Worm (Caenorhabditis elegans) whole organism, L2 larva: ENCODE data around the gene C08B6.6.

Experiments
- C34F6.9 ChIP-seq: fragments of 150-350 bp; optimal IDR thresholded peaks from 2 replicates; lab custom pipeline; 2014; ENCODE audit warnings: missing biosample characterization, missing genetic modification characterization
- R02D3.7 ChIP-seq: fragments of 150-350 bp; optimal IDR thresholded peaks from 2 replicates; lab custom pipeline; 2014; ENCODE audit warnings: missing biosample characterization, missing genetic modification characterization
- ZK546.5 ChIP-seq: sonication (generic microtip); optimal IDR thresholded peaks from 2 replicates; lab custom pipeline; 2017; ENCODE audit warnings: missing biosample characterization, missing genetic modification characterization
- alr-1 ChIP-seq: fragments of 150-350 bp; optimal IDR thresholded peaks from 2 replicates; lab custom pipeline; 2014; ENCODE audit warnings: missing biosample characterization, missing genetic modification characterization
- ama-1 ChIP-seq: fragments of 150-350 bp; optimal IDR thresholded peaks from 2 replicates; lab custom pipeline; 2018; ENCODE audit warnings: inconsistent platforms
- blmp-1 ChIP-seq: sonication (generic microtip); optimal IDR thresholded peaks from 2 replicates; lab custom pipeline; 2017; ENCODE audit warnings: missing genetic modification characterization, mild to moderate bottlenecking, missing compliant biosample characterization, antibody characterized with exemption, moderate library complexity; ENCODE audit not compliant: insufficient read depth
- ceh-16 ChIP-seq: fragments of 150-350 bp; optimal IDR thresholded peaks from 2 replicates; lab custom pipeline; 2014; ENCODE audit warnings: missing biosample characterization, missing genetic modification characterization
- crh-2 ChIP-seq: sonication (generic microtip); optimal IDR thresholded peaks from 2 replicates; lab custom pipeline; 2017; ENCODE audit warnings: missing biosample characterization, missing genetic modification characterization
- dmd-4 ChIP-seq: sonication (generic microtip); optimal IDR thresholded peaks from 2 replicates; lab custom pipeline; 2017; ENCODE audit warnings: missing biosample characterization, missing genetic modification characterization
- egl-27 ChIP-seq: sonication (generic microtip); optimal IDR thresholded peaks from 3 replicates; lab custom pipeline; 2017; ENCODE audit warnings: missing biosample characterization, missing genetic modification reagents, missing genetic modification characterization
- elt-1 ChIP-seq: fragments of 150-350 bp; optimal IDR thresholded peaks from 2 replicates; lab custom pipeline; 2014; ENCODE audit warnings: missing biosample characterization, missing genetic modification characterization
- elt-3 ChIP-seq: sonication (generic microtip); optimal IDR thresholded peaks from 2 replicates; lab custom pipeline; 2017; ENCODE audit warnings: missing biosample characterization, missing genetic modification characterization
- fos-1 ChIP-seq: fragments of 150-350 bp; optimal IDR thresholded peaks from 2 replicates; lab custom pipeline; 2014; ENCODE audit warnings: missing biosample characterization, missing genetic modification characterization
- lin-11 ChIP-seq: fragments of 150-350 bp; sonication (generic microtip); optimal IDR thresholded peaks from 2 replicates; lab custom pipeline; 2014; ENCODE audit warnings: missing biosample characterization, missing genetic modification characterization, inconsistent platforms, mixed read lengths
- lin-13 ChIP-seq: fragments of 150-350 bp; optimal IDR thresholded peaks from 2 replicates; lab custom pipeline; 2014; ENCODE audit warnings: missing biosample characterization, missing genetic modification reagents, missing genetic modification characterization
- lin-39 ChIP-seq: fragments of 150-350 bp; optimal IDR thresholded peaks from 2 replicates; lab custom pipeline; 2014; ENCODE audit warnings: missing biosample characterization, missing genetic modification reagents, missing genetic modification characterization
- lsy-2 ChIP-seq, 2 experiments: fragments of 150-350 bp in 1 of 2; sonication (generic microtip) in 1 of 2; optimal IDR thresholded peaks; 2 replicates each; lab custom pipeline; 2014 to 2017; ENCODE audit warnings: missing biosample characterization in 2 of 2, missing genetic modification characterization in 2 of 2
- mab-5 ChIP-seq: fragments of 150-350 bp; optimal IDR thresholded peaks from 2 replicates; lab custom pipeline; 2014; ENCODE audit warnings: missing biosample characterization, missing genetic modification characterization
- nhr-10 ChIP-seq: sonication (generic microtip); optimal IDR thresholded peaks from 2 replicates; lab custom pipeline; 2017; ENCODE audit warnings: missing biosample characterization, missing genetic modification characterization
- nhr-129 ChIP-seq: fragments of 150-350 bp; optimal IDR thresholded peaks from 2 replicates; lab custom pipeline; 2014; ENCODE audit warnings: missing biosample characterization, missing genetic modification characterization
- nhr-21 ChIP-seq: fragments of 150-350 bp; optimal IDR thresholded peaks from 2 replicates; lab custom pipeline; 2014; ENCODE audit warnings: missing biosample characterization, missing genetic modification characterization
- nhr-237 ChIP-seq: fragments of 150-350 bp; optimal IDR thresholded peaks from 2 replicates; lab custom pipeline; 2014; ENCODE audit warnings: missing biosample characterization, missing genetic modification characterization
- nhr-6 ChIP-seq: fragments of 150-350 bp; optimal IDR thresholded peaks from 2 replicates; lab custom pipeline; 2014; ENCODE audit warnings: missing biosample characterization, missing genetic modification characterization
- nhr-77 ChIP-seq: fragments of 150-350 bp; optimal IDR thresholded peaks from 2 replicates; lab custom pipeline; 2014; ENCODE audit warnings: missing biosample characterization, missing genetic modification characterization
- sem-4 ChIP-seq: fragments of 150-350 bp; optimal IDR thresholded peaks from 2 replicates; lab custom pipeline; 2014; ENCODE audit warnings: missing biosample characterization, missing genetic modification reagents, missing genetic modification characterization
- sma-3 ChIP-seq: sonication (generic microtip); optimal IDR thresholded peaks from 2 replicates; lab custom pipeline; 2016; ENCODE audit warnings: missing genetic modification reagents, missing genetic modification characterization, missing compliant biosample characterization
- snpc-4 ChIP-seq: fragments of 150-350 bp; optimal IDR thresholded peaks from 2 replicates; lab custom pipeline; 2014; ENCODE audit warnings: missing biosample characterization, missing genetic modification characterization
- unc-39 ChIP-seq: fragments of 150-350 bp; optimal IDR thresholded peaks from 2 replicates; lab custom pipeline; 2014; ENCODE audit warnings: missing biosample characterization, missing genetic modification characterization
- unc-55 ChIP-seq: fragments of 150-350 bp; sonication (generic microtip); optimal IDR thresholded peaks from 3 replicates; lab custom pipeline; 2014; ENCODE audit warnings: missing biosample characterization, missing genetic modification reagents, missing genetic modification characterization
- unc-62 ChIP-seq: fragments of 150-350 bp; optimal IDR thresholded peaks from 2 replicates; lab custom pipeline; 2014; ENCODE audit warnings: missing biosample characterization, missing genetic modification reagents, missing genetic modification characterization
- zag-1 ChIP-seq: fragments of 150-350 bp; optimal IDR thresholded peaks from 2 replicates; lab custom pipeline; 2014; ENCODE audit warnings: missing biosample characterization, missing genetic modification characterization
- ztf-1 ChIP-seq: fragments of 200-800 bp; sonication (Bioruptor generic); conservative IDR thresholded peaks from 2 replicates; pipeline ENCODE4 v1.3.6; 2022; ENCODE audit warnings: missing genetic modification characterization, missing compliant biosample characterization
- ztf-4 ChIP-seq: fragments of 150-350 bp; optimal IDR thresholded peaks from 2 replicates; lab custom pipeline; 2014; ENCODE audit warnings: missing biosample characterization, missing genetic modification characterization

Gene C08B6.6

ce11 chrV:10117465-10117864 lies 6.0 kb upstream of the C08B6.6 start, which contains the start of gene C08B6.5:
TSS of gene C08B6.5 (plus strand) at chrV:10117765.
- TF ChIP-seq unc-39 (tag; lab: Kevin White, UChicago) (no peak), elt-3 (tag; lab: Kevin White, UChicago) (no peak), dmd-4 (tag; lab: Kevin White, UChicago) (no peak), ZK546.5 (tag; lab: Kevin White, UChicago) (no peak), ama-1 (lab: Kevin White, UChicago) (no peak), ceh-16 (no peak)

ce11 chrV:10120898-10121297 lies 2.5 kb upstream of the C08B6.6 start, which contains the start of gene srxa-18:
TSS of gene srxa-18 (minus strand) at chrV:10120997.
- no peak for TF ChIP-seq alr-1

- TF ChIP-seq sma-3 (no peak), nhr-237 (tag; lab: Kevin White, UChicago) (no peak), crh-2 (tag; lab: Kevin White, UChicago) (no peak), unc-55 (GFP tag; lab: Kevin White, UChicago) (no peak), nhr-21 (no peak), blmp-1 (tag; lab: Kevin White, UChicago) (no peak), R02D3.7 (no peak), lin-11 (no peak), ZK546.5 (tag; lab: Kevin White, UChicago) (no peak), C34F6.9 (tag; lab: Kevin White, UChicago) (no peak), elt-1 (tag; lab: Kevin White, UChicago) (no peak), unc-62 (GFP tag; lab: Kevin White, UChicago) (no peak), nhr-77 (no peak), lin-39 (tag; lab: Kevin White, UChicago) (no peak), fos-1 (tag; lab: Kevin White, UChicago) (no peak), snpc-4 (tag; lab: Kevin White, UChicago) (no peak), ztf-4 (no peak), mab-5 (no peak), ztf-1 (no peak)
Measured at ce11 chrV:10122670-10123069, 754 bp upstream of the C08B6.6 start, which contains the start of gene srxa-19. TSS of gene srxa-19 (minus strand) at chrV:10122770.

DNA sequence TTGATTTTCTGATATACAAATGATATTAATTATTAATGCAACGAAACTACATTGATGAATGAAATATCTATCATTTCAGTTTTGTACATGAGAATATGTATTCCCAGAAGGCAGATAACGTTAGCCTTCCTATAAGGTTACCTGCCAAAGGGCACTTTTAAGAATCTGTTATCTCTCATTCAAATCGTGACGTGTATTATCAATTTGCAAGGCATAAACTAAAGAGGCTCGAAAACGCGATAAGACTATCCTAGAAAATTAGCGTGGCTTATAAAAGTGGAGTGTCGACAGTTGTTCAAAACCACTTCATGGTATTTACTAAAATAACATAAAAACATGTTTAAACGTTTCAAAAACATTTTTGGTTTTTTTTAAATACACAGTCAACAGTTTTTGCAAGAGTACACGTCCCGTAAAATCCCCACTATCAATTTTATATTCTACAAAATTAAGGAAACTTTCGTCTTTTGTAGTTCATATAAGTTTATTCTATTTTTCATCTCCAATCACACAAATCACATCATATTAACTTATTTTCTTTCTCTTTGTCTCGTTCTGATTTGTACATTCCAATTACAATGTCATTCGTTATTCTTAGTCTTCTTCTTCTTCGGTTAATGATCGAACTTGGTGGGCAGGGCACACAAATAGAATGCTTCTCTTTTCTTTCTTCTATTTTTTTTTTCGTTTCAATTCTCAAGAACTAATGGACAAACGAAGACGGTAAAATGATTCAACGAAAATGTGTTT lies 1.6 kb downstream of the C08B6.6 start, which contains the start of gene C08B6.10:
C08B6.10 (plus strand) TSS at position 700 of the 750 bp plus-strand sequence.
- TF ChIP-seq fos-1 (tag; lab: Kevin White, UChicago) (peak; percentile 20), nhr-10 (no peak)
- TF ChIP-seq, all 48 proteins: peak for 1

ce11 chrV:10130195-10130594 lies 6.8 kb downstream of the C08B6.6 start, which contains the start of gene aos-1:
TSS of gene aos-1 (minus strand) at chrV:10130295.
- TF ChIP-seq nhr-6 (tag; lab: Kevin White, UChicago) (no peak), sem-4 (no peak), mab-5 (no peak), nhr-129 (no peak), lin-13 (GFP tag; lab: Kevin White, UChicago) (no peak), lin-11 (no peak), elt-1 (tag; lab: Kevin White, UChicago) (no peak), lsy-2 (tag; optimal IDR thresholded peaks at IDR 0.05; lab: Kevin White, UChicago) (no peak)

ce11 chrV:10133277-10133676 lies 9.9 kb downstream of the C08B6.6 start:
- TF ChIP-seq mab-5 = no peak
- TF ChIP-seq egl-27 (tag; lab: Kevin White, UChicago) = no peak
- no peak for TF ChIP-seq sem-4
- no peak for TF ChIP-seq zag-1
- TF ChIP-seq lsy-2 (tag; optimal IDR thresholded peaks at IDR 0.05; lab: Kevin White, UChicago) = no peak
- TF ChIP-seq ZK546.5 (tag; lab: Kevin White, UChicago) = no peak
- TF ChIP-seq lin-11 = no peak
- no peak for TF ChIP-seq C34F6.9 (tag; lab: Kevin White, UChicago)
- TF ChIP-seq unc-39 (tag; lab: Kevin White, UChicago) = no peak
- TF ChIP-seq unc-55 (GFP tag; lab: Kevin White, UChicago) = no peak
- no peak for TF ChIP-seq sma-3
- no peak for TF ChIP-seq elt-3 (tag; lab: Kevin White, UChicago)
- TF ChIP-seq, all 48 proteins: peak for 0
